Worm (Caenorhabditis elegans): Measurements from ENCODE around the gene F15A4.10.
A peak's percentile ranks its signal among the peaks of the same experiment; 100 is the strongest.

Gene F15A4.10

ce11 chrII:12489903-12490302 is 4.9 kb upstream of the F15A4.10 start, which contains the start of gene T21B4.15:
Gene T21B4.15, plus strand, starts transcription at chrII:12490203.
- TF ChIP-seq hlh-1 (tag; optimal IDR thresholded peaks at IDR 0.05) (no peak), flh-1 (GFP tag; optimal IDR thresholded peaks at IDR 0.05) (no peak), mep-1 (tag; optimal IDR thresholded peaks at IDR 0.05) (no peak), unc-62 (GFP tag; optimal IDR thresholded peaks at IDR 0.05) (no peak), elt-3 (tag; optimal IDR thresholded peaks at IDR 0.05) (no peak), ztf-11 (tag; optimal IDR thresholded peaks at IDR 0.05) (no peak), tbx-8 (GFP tag; optimal IDR thresholded peaks at IDR 0.05) (no peak), drap-1 (GFP tag; optimal IDR thresholded peaks at IDR 0.05) (no peak), M03D4.4 (tag; optimal IDR thresholded peaks at IDR 0.05) (no peak), mab-5 (tag; optimal IDR thresholded peaks at IDR 0.05) (no peak), lsy-2 (tag; optimal IDR thresholded peaks at IDR 0.05) (no peak), sptf-1 (tag; optimal IDR thresholded peaks at IDR 0.05) (no peak)

ce11 chrII:12488810-12489209 is 3.9 kb upstream of the F15A4.10 start:
- no peak for TF ChIP-seq mep-1 (tag; optimal IDR thresholded peaks at IDR 0.05)

- TF ChIP-seq elt-1 (tag; optimal IDR thresholded peaks at IDR 0.05; ENCODE audit: borderline replicate concordance, insufficient read depth) (no peak), zip-8 (tag; optimal IDR thresholded peaks at IDR 0.05) (peak; percentile 44)
Measured at ce11 chrII:12482622-12483021, 2.3 kb downstream of the F15A4.10 start, which contains the start of gene fbxb-102. Gene fbxb-102, plus strand, starts transcription at chrII:12482922.

DNA sequence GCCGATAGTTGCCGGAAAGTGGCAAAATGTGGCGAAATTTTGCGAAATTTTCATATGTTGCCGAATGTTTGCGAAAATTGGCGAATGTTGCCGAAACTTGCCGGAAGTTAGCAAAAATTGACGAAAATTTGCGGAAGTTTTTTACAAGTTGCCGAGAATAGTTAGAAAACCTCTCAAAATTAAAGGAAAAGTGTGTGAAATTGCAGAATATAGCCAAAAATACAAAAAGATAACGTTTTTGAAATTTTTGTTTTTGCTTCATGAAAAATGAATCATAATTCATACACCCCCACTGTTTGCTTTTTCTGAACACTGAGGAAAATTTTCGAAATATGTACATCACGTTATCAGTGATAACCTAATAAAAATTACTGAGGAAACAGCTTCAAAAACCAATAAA is 3.3 kb downstream of the F15A4.10 start:
- TF ChIP-seq drap-1 (GFP tag; optimal IDR thresholded peaks at IDR 0.05) (no peak), lin-32 (GFP tag; optimal IDR thresholded peaks at IDR 0.05) (no peak), unc-62 (GFP tag; optimal IDR thresholded peaks at IDR 0.05) (no peak), elt-3 (tag; optimal IDR thresholded peaks at IDR 0.05) (no peak), zip-8 (tag; optimal IDR thresholded peaks at IDR 0.05) (no peak), nhr-237 (tag; optimal IDR thresholded peaks at IDR 0.05) (no peak), ham-2 (GFP tag; optimal IDR thresholded peaks at IDR 0.05) (no peak), ces-1 (GFP tag; optimal IDR thresholded peaks at IDR 0.05) (no peak), M03D4.4 (tag; optimal IDR thresholded peaks at IDR 0.05) (no peak), ceh-39 (tag; optimal IDR thresholded peaks at IDR 0.05) (no peak)

- TF ChIP-seq elt-3 (tag; optimal IDR thresholded peaks at IDR 0.05) (no peak), pha-4 (tag; optimal IDR thresholded peaks at IDR 0.05) (no peak), ces-1 (GFP tag; optimal IDR thresholded peaks at IDR 0.05) (no peak), elt-1 (tag; optimal IDR thresholded peaks at IDR 0.05; ENCODE audit: borderline replicate concordance, insufficient read depth) (no peak), ztf-11 (tag; optimal IDR thresholded peaks at IDR 0.05) (no peak), ceh-43 (GFP tag; optimal IDR thresholded peaks at IDR 0.05) (no peak), ham-2 (GFP tag; optimal IDR thresholded peaks at IDR 0.05) (no peak), nhr-28 (tag; optimal IDR thresholded peaks at IDR 0.05) (no peak), lin-13 (tag; optimal IDR thresholded peaks at IDR 0.05) (no peak), sptf-1 (tag; optimal IDR thresholded peaks at IDR 0.05) (no peak), mls-2 (tag; optimal IDR thresholded peaks at IDR 0.05) (no peak), hlh-1 (tag; optimal IDR thresholded peaks at IDR 0.05) (no peak), lin-32 (GFP tag; optimal IDR thresholded peaks at IDR 0.05) (no peak)
Measured at ce11 chrII:12480811-12481210, 4.1 kb downstream of the F15A4.10 start, which contains the start of gene arrd-9. Gene arrd-9, minus strand, starts transcription at chrII:12480911.

DNA sequence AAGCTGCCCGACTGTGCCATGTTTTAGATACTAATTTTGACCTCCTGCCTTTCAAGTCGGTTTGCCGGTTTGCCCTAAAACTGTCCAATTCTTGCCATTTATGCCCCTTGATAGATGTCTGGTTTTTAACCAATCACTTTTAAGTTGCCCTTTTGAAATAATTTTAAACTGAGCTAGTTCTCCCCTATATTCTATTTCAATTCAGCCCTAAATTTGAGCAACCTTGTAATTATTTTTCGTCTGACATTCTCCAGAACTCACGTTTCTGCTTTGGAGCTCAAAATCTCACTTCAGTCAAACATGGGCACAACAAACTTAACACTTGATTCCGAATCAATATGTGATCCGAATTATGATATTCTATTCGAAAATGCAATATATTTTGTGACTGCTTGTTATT is 11.6 kb downstream of the F15A4.10 start, which contains the start of gene srg-17:
srg-17 (plus strand) TSS at position 301 of the 400 bp plus-strand sequence.
- TF ChIP-seq bed-3 (GFP tag; optimal IDR thresholded peaks at IDR 0.05) (no peak), lin-32 (GFP tag; optimal IDR thresholded peaks at IDR 0.05) (no peak), sem-2 (GFP tag; optimal IDR thresholded peaks at IDR 0.05) (no peak), ztf-11 (tag; optimal IDR thresholded peaks at IDR 0.05) (no peak), mab-5 (tag; optimal IDR thresholded peaks at IDR 0.05) (no peak), unc-62 (GFP tag; optimal IDR thresholded peaks at IDR 0.05) (no peak), ceh-83 (GFP tag; optimal IDR thresholded peaks at IDR 0.05) (no peak), ham-2 (GFP tag; optimal IDR thresholded peaks at IDR 0.05) (no peak), nhr-237 (tag; optimal IDR thresholded peaks at IDR 0.05) (no peak), snpc-4 (tag; optimal IDR thresholded peaks at IDR 0.05) (no peak), unc-39 (tag; optimal IDR thresholded peaks at IDR 0.05) (no peak), zip-8 (tag; optimal IDR thresholded peaks at IDR 0.05) (no peak), mls-2 (tag; optimal IDR thresholded peaks at IDR 0.05) (no peak), elt-3 (tag; optimal IDR thresholded peaks at IDR 0.05) (no peak), lsy-2 (tag; optimal IDR thresholded peaks at IDR 0.05) (no peak), nhr-76 (tag; optimal IDR thresholded peaks at IDR 0.05) (no peak), M03D4.4 (tag; optimal IDR thresholded peaks at IDR 0.05) (no peak)

Measured in whole organism, mixed stage, embryonic.